Worm (Caenorhabditis elegans): ENCODE measurements around the gene cyp-33C12.

DNA sequence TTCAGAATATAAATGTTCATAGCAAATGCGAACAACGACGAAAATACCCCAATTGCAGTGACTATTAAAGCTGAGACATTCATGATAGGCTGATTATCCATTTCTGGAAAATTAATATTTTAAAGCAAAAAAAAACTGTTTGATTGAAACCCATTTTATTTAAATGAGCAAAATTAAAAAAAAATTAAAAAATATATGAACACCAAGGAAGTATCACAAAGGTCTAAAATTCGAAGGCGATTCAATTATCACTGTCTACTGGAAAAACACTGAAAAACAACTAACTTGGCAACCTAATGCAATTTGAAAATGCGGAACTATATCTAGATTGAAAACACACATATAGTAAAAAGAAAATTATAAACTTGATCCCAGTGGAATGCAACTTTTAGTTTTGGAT, 13.1 kb downstream of the cyp-33C12 start, which contains the start of gene srbc-42:
- TF ChIP-seq pha-4 (tag; optimal IDR thresholded peaks at IDR 0.05) (no peak), nhr-237 (tag; optimal IDR thresholded peaks at IDR 0.05) (no peak)

Measured in whole organism, mixed stage, embryonic.